Fruit fly (Drosophila melanogaster): ENCODE results near the gene Alg2.

DNA sequence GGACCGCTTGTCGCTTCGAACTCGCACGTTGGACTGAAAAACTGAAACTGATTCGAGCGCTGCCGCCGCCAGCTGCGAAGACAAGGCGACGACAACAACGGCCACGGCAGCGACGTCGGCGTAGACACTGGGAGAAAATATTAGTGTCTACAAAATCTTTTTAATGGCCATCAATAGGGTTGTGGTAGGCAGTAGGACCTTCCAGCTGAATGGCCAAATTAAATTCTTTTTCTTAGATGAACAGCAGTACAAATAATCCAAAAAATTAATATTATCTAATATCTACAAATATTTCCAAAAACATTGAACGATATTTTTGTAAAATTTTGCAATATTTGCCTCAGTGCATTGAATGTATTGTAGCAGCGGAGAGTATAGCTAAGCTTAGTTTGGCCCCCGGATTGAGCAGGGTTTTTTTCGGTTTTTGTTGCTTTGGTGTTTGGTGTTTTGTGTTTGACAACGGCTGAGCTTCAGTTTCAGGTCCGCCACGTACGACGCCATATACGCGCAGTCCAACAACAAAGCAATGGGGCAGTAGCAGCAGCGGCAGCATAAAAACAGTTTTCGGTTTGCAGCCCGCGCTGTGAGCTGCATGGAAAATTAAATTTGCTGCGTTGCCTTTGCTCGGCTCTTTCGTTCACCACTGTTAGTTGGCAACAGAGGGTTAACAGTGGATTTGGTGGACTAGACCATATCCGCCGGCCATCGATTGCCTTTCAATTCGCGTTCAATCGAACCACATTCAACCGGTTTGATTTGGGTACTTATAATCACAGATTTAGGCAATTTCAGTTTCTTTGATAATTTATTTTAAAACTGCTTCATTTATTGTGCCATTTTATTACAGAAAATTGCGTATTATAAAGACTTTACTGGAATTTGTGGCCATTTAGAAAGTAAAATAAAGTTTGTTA is 36.4 kb upstream of the Alg2 start, which contains the start of gene Cht7:
- TF ChIP-seq CrebA (GFP tag; optimal IDR thresholded peaks at IDR 0.05; ENCODE audit: borderline replicate concordance) (peak; percentile 50), Dfd (GFP tag; optimal IDR thresholded peaks at IDR 0.05) (no peak), rgr (GFP tag; optimal IDR thresholded peaks at IDR 0.05) (peak; percentile 89), dl (GFP tag; optimal IDR thresholded peaks at IDR 0.05; ENCODE audit: insufficient read depth in 1 of 2, partially characterized antibody in 2 of 2) (no peak), woc (GFP tag; optimal IDR thresholded peaks at IDR 0.05) (peak; percentile 82), usp (GFP tag; optimal IDR thresholded peaks at IDR 0.05) (no peak)
